Fruit fly (Drosophila melanogaster) whole organism, embryonic: Measurements from ENCODE around the gene CG3408.

Experiments
- Aef1 ChIP-seq: fragments of 200-800 bp; sonication (Bioruptor generic); IDR thresholded peaks from 3 replicates; pipeline ENCODE4 v1.3.6; 2022; ENCODE audit warnings: missing biosample characterization, missing genetic modification characterization
- Atf6 ChIP-seq: fragments of 200-800 bp; sonication (Bioruptor generic); IDR thresholded peaks from 2 replicates; pipeline ENCODE4 v1.3.6; 2022; ENCODE audit warnings: missing biosample characterization, missing genetic modification characterization
- B-H1 ChIP-seq: fragments of 200-800 bp; sonication (Bioruptor generic); IDR thresholded peaks from 3 replicates; pipeline ENCODE4 v1.3.6; 2022; ENCODE audit warnings: missing biosample characterization, missing genetic modification characterization
- CG10462 ChIP-seq: fragments of 200-800 bp; sonication (Bioruptor generic); optimal IDR thresholded peaks from 2 replicates; lab custom pipeline; 2016; ENCODE audit warnings: missing biosample characterization, missing genetic modification characterization
- CG10565 ChIP-seq: fragments of 200-800 bp; sonication (Bioruptor generic); optimal IDR thresholded peaks from 3 replicates; lab custom pipeline; 2016; ENCODE audit warnings: missing biosample characterization, mild to moderate bottlenecking, missing genetic modification characterization
- CG11398 ChIP-seq: fragments of 200-800 bp; sonication (Bioruptor generic); optimal IDR thresholded peaks from 2 replicates; lab custom pipeline; 2016; ENCODE audit warnings: missing biosample characterization, missing genetic modification characterization
- CG14860 ChIP-seq: fragments of 200-800 bp; sonication (Bioruptor generic); IDR thresholded peaks from 3 replicates; pipeline ENCODE4 v1.3.6; 2022; ENCODE audit warnings: missing biosample characterization, missing genetic modification characterization; ENCODE audit not compliant: partially characterized antibody
- CG15011 ChIP-seq: fragments of 200-800 bp; sonication (Bioruptor generic); optimal IDR thresholded peaks from 3 replicates; lab custom pipeline; 2018; ENCODE audit warnings: missing biosample characterization, mild to moderate bottlenecking, missing genetic modification characterization
- CG15073 ChIP-seq: fragments of 200-800 bp; sonication (Bioruptor generic); optimal IDR thresholded peaks from 2 replicates; lab custom pipeline; 2016; ENCODE audit warnings: missing biosample characterization, missing genetic modification characterization
- CG1602 ChIP-seq: fragments of 200-800 bp; sonication (Bioruptor generic); optimal IDR thresholded peaks from 3 replicates; lab custom pipeline; 2016; ENCODE audit warnings: missing biosample characterization, missing genetic modification characterization
- CG17361 ChIP-seq: fragments of 200-800 bp; sonication (Bioruptor generic); IDR thresholded peaks from 3 replicates; pipeline ENCODE4 v1.3.6; 2022; ENCODE audit warnings: missing biosample characterization, missing genetic modification characterization
- CG18262 ChIP-seq: fragments of 200-800 bp; optimal IDR thresholded peaks from 3 replicates; lab custom pipeline; 2019; ENCODE audit warnings: missing biosample characterization, mild to moderate bottlenecking, missing genetic modification characterization, moderate library complexity
- CG1832 ChIP-seq: fragments of 200-800 bp; sonication (Bioruptor generic); optimal IDR thresholded peaks from 2 replicates; lab custom pipeline; 2017; ENCODE audit warnings: missing biosample characterization, mild to moderate bottlenecking, missing genetic modification characterization, inconsistent platforms
- CG2116 ChIP-seq: fragments of 200-800 bp; sonication (Bioruptor generic); optimal IDR thresholded peaks from 3 replicates; lab custom pipeline; 2018; ENCODE audit warnings: missing biosample characterization, mild to moderate bottlenecking, missing genetic modification characterization
- CG3065 ChIP-seq: fragments of 200-800 bp; sonication (Bioruptor generic); optimal IDR thresholded peaks from 2 replicates; lab custom pipeline; 2016; ENCODE audit warnings: missing biosample characterization, missing genetic modification characterization
- CG3163 ChIP-seq: fragments of 200-800 bp; sonication (Bioruptor generic); optimal IDR thresholded peaks from 3 replicates; lab custom pipeline; 2016; ENCODE audit warnings: missing biosample characterization, missing genetic modification characterization
- CG34224 ChIP-seq: fragments of 200-800 bp; sonication (Bioruptor generic); IDR thresholded peaks from 3 replicates; pipeline ENCODE4 v1.3.6; 2022; ENCODE audit warnings: missing biosample characterization, missing genetic modification characterization; ENCODE audit not compliant: partially characterized antibody
- CG34422 ChIP-seq: fragments of 200-800 bp; sonication (Bioruptor generic); IDR thresholded peaks from 3 replicates; pipeline ENCODE4 v1.3.6; 2022; ENCODE audit warnings: missing biosample characterization, missing genetic modification characterization
- CG6175 ChIP-seq: fragments of 200-800 bp; sonication (Bioruptor generic); IDR thresholded peaks from 3 replicates; pipeline ENCODE4 v1.3.6; 2022; ENCODE audit warnings: missing biosample characterization, missing genetic modification characterization
- CG6791 ChIP-seq: fragments of 200-800 bp; sonication (Bioruptor generic); IDR thresholded peaks from 3 replicates; pipeline ENCODE4 v1.3.6; 2022; ENCODE audit warnings: missing biosample characterization, missing genetic modification characterization; ENCODE audit not compliant: partially characterized antibody
- CG7839 ChIP-seq: fragments of 200-800 bp; sonication (Bioruptor generic); optimal IDR thresholded peaks from 3 replicates; lab custom pipeline; 2018; ENCODE audit warnings: missing biosample characterization, mild to moderate bottlenecking, missing genetic modification characterization, moderate library complexity
- CG8290 ChIP-seq, 3 experiments: fragments of 200-800 bp; sonication (Bioruptor generic); optimal IDR thresholded peaks; 2 replicates each; lab custom pipeline; 2016 to 2019; ENCODE audit warnings: missing biosample characterization in 3 of 3, missing genetic modification characterization in 3 of 3, mild to moderate bottlenecking in 2 of 3, moderate library complexity in 1 of 3
- CG8924 ChIP-seq: fragments of 200-800 bp; optimal IDR thresholded peaks from 3 replicates; lab custom pipeline; 2019; ENCODE audit warnings: missing biosample characterization, mild to moderate bottlenecking, missing genetic modification characterization, moderate library complexity
- Dip2 ChIP-seq: fragments of 200-800 bp; sonication (Bioruptor generic); IDR thresholded peaks from 2 replicates; pipeline ENCODE4 v1.3.6; 2022; ENCODE audit warnings: missing biosample characterization, missing genetic modification characterization
- Gsc ChIP-seq: fragments of 200-800 bp; sonication (Bioruptor generic); IDR thresholded peaks from 2 replicates; pipeline ENCODE4 v1.3.6; 2022; ENCODE audit warnings: missing biosample characterization, missing genetic modification characterization
- Hr3 ChIP-seq: fragments of 200-800 bp; sonication (Bioruptor generic); optimal IDR thresholded peaks from 3 replicates; lab custom pipeline; 2016; ENCODE audit warnings: missing biosample characterization, missing genetic modification characterization
- MBD-R2 ChIP-seq: fragments of 200-800 bp; sonication (Bioruptor generic); IDR thresholded peaks from 2 replicates; pipeline ENCODE4 v1.3.6; 2022; ENCODE audit warnings: missing biosample characterization, missing genetic modification characterization
- MTF-1 ChIP-seq: fragments of 200-800 bp; sonication (Bioruptor generic); optimal IDR thresholded peaks from 2 replicates; lab custom pipeline; 2018; ENCODE audit warnings: missing biosample characterization, mild to moderate bottlenecking, missing genetic modification characterization, borderline replicate concordance
- Optix ChIP-seq: fragments of 200-800 bp; sonication (Bioruptor generic); IDR thresholded peaks from 3 replicates; pipeline ENCODE4 v1.3.6; 2022; ENCODE audit warnings: missing biosample characterization, missing genetic modification characterization
- Pdp1 ChIP-seq, 2 experiments: fragments of 200-800 bp; sonication (Bioruptor generic); optimal IDR thresholded peaks; 3 replicates each; lab custom pipeline; 2016; ENCODE audit warnings: missing biosample characterization in 2 of 2, missing genetic modification characterization in 2 of 2, mild to moderate bottlenecking in 1 of 2, moderate library complexity in 1 of 2
- Poxn ChIP-seq: fragments of 200-800 bp; sonication (Bioruptor generic); IDR thresholded peaks from 2 replicates; pipeline ENCODE4 v1.3.6; 2022; ENCODE audit warnings: missing biosample characterization, missing genetic modification characterization
- Six4 ChIP-seq: fragments of 200-800 bp; sonication (Bioruptor generic); optimal IDR thresholded peaks from 2 replicates; lab custom pipeline; 2016; ENCODE audit warnings: missing biosample characterization, missing genetic modification characterization
- Sry-β ChIP-seq: fragments of 200-800 bp; sonication (Bioruptor generic); optimal IDR thresholded peaks from 2 replicates; lab custom pipeline; 2018; ENCODE audit warnings: missing biosample characterization, mild to moderate bottlenecking, missing genetic modification characterization, moderate library complexity
- Stat92E ChIP-seq, 3 experiments: fragments of >200 bp in 2 of 3; fragments of 200-800 bp in 1 of 3; sonication (Bioruptor generic) in 1 of 3; optimal IDR thresholded peaks; 2 replicates each; lab custom pipeline; 2017 to 2019; ENCODE audit warnings: missing biosample characterization in 3 of 3, missing genetic modification characterization in 3 of 3, mild to moderate bottlenecking in 1 of 3, moderate library complexity in 1 of 3
- ac ChIP-seq: fragments of 200-800 bp; sonication (Bioruptor generic); optimal IDR thresholded peaks from 3 replicates; lab custom pipeline; 2017; ENCODE audit warnings: missing biosample characterization, mild to moderate bottlenecking, missing genetic modification characterization
- aop ChIP-seq: fragments of 200-800 bp; sonication (Bioruptor generic); IDR thresholded peaks from 2 replicates; pipeline ENCODE4 v1.3.6; 2022; ENCODE audit warnings: missing biosample characterization, missing genetic modification characterization
- cg ChIP-seq: fragments of 200-800 bp; sonication (Bioruptor generic); optimal IDR thresholded peaks from 3 replicates; lab custom pipeline; 2019; ENCODE audit warnings: missing biosample characterization, mild to moderate bottlenecking, missing genetic modification characterization, moderate library complexity
- gem ChIP-seq: fragments of 200-800 bp; sonication (Bioruptor generic); optimal IDR thresholded peaks from 2 replicates; lab custom pipeline; 2019; ENCODE audit warnings: missing biosample characterization, mild to moderate bottlenecking, missing genetic modification characterization, moderate library complexity
- her ChIP-seq: fragments of 200-800 bp; sonication (Bioruptor generic); optimal IDR thresholded peaks from 2 replicates; lab custom pipeline; 2016; ENCODE audit warnings: missing biosample characterization, missing genetic modification characterization
- jumu ChIP-seq: fragments of 200-800 bp; sonication (Bioruptor generic); optimal IDR thresholded peaks from 3 replicates; lab custom pipeline; 2016; ENCODE audit warnings: missing biosample characterization, missing genetic modification characterization
- kah ChIP-seq: fragments of 200-800 bp; sonication (Bioruptor generic); optimal IDR thresholded peaks from 2 replicates; lab custom pipeline; 2018; ENCODE audit warnings: missing biosample characterization, mild to moderate bottlenecking, missing genetic modification characterization
- nerfin-2 ChIP-seq: fragments of 200-800 bp; sonication (Bioruptor generic); IDR thresholded peaks from 2 replicates; pipeline ENCODE4 v1.3.6; 2022; ENCODE audit warnings: missing biosample characterization, missing genetic modification characterization; ENCODE audit not compliant: partially characterized antibody
- peb ChIP-seq: fragments of 200-800 bp; sonication (Bioruptor generic); IDR thresholded peaks from 2 replicates; pipeline ENCODE4 v1.3.6; 2022; ENCODE audit warnings: missing biosample characterization, missing genetic modification characterization
- pho ChIP-seq: fragments of 200-800 bp; sonication (Bioruptor generic); optimal IDR thresholded peaks from 2 replicates; lab custom pipeline; 2016; ENCODE audit warnings: missing biosample characterization, missing genetic modification characterization
- pros ChIP-seq: fragments of 200-800 bp; sonication (Bioruptor generic); optimal IDR thresholded peaks from 3 replicates; lab custom pipeline; 2019; ENCODE audit warnings: missing biosample characterization, mild to moderate bottlenecking, missing genetic modification characterization, moderate library complexity
- sima ChIP-seq: fragments of 200-800 bp; sonication (Bioruptor generic); optimal IDR thresholded peaks from 2 replicates; lab custom pipeline; 2016; ENCODE audit warnings: missing biosample characterization, missing genetic modification characterization
- slou ChIP-seq: fragments of 200-800 bp; sonication (Bioruptor generic); optimal IDR thresholded peaks from 3 replicates; lab custom pipeline; 2016; ENCODE audit warnings: missing biosample characterization, missing genetic modification characterization
- sna ChIP-seq: fragments of 200-800 bp; sonication (Bioruptor generic); IDR thresholded peaks from 2 replicates; pipeline ENCODE4 v1.3.6; 2022; ENCODE audit warnings: missing biosample characterization, missing genetic modification characterization; ENCODE audit not compliant: partially characterized antibody
- toy ChIP-seq: fragments of 200-800 bp; sonication (Bioruptor generic); IDR thresholded peaks from 2 replicates; pipeline ENCODE4 v1.3.6; 2022; ENCODE audit warnings: missing biosample characterization, missing genetic modification characterization

CG3408 gene

DNA sequence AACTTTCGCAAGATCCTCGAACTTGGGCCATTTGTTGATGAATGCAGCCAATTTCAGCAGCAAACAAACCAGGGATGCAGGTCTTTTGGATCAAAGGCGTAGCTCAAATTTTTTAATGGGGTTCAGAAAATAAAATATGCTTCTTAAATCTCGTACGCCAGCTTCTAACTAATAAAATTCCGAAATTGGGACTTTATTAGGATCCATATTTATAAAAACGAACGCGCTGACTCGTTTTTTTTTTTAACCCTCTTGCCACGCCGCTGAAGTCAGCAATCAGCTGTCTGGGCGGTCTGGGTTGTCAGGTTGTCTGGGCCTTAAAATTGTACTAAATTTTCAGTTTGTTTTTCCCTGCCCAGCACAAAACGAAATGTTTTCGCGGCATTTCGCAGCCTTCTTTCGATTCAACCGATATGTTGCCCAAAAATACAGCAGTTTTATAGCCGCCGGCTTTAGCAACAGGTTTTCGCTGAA is 51.7 kb downstream of the CG3408 start, which contains the start of gene CG3437 (continued):
- TF ChIP-seq CG6791 (GFP tag; lab: Robert Waterston, UW): no peak
- TF ChIP-seq CG1602 (GFP tag; lab: Kevin White, UChicago): peak; percentile 99
- no peak; the same call in 1 of the 2 replicates for TF ChIP-seq sna (GFP tag; lab: Robert Waterston, UW)
- TF ChIP-seq toy (GFP tag; lab: Robert Waterston, UW): peak; percentile 98
- TF ChIP-seq Stat92E (GFP tag; optimal IDR thresholded peaks at IDR 0.05; lab: Kevin White, UChicago): peak in 1 of 3 experiments; percentile 91
- peak; percentile 99 for TF ChIP-seq Gsc
- TF ChIP-seq CG2116: peak; percentile 90
- peak; percentile 39; the same call in 1 of the 3 replicates for TF ChIP-seq CG34224
- TF ChIP-seq Pdp1 (GFP tag; optimal IDR thresholded peaks at IDR 0.05; lab: Kevin White, UChicago): peak; percentile 97 to 99
- no peak for TF ChIP-seq nerfin-2 (GFP tag; lab: Robert Waterston, UW)
- peak; percentile 96 for TF ChIP-seq aop
- no peak for TF ChIP-seq CG14860 (GFP tag; lab: Robert Waterston, UW)
- peak; percentile 99 for TF ChIP-seq Atf6 (GFP tag; lab: Robert Waterston, UW)
- TF ChIP-seq CG7839 (tag; lab: Kevin White, UChicago): peak; percentile 99
- no peak for TF ChIP-seq cg (GFP tag; lab: Kevin White, UChicago)
- TF ChIP-seq Hr3 (GFP tag; lab: Kevin White, UChicago): peak; percentile 98
- peak; percentile 98 for TF ChIP-seq pho (GFP tag; lab: Kevin White, UChicago)
- TF ChIP-seq ac: peak; percentile 96
- TF ChIP-seq Poxn: peak; percentile 96
- TF ChIP-seq CG3163 (GFP tag; lab: Kevin White, UChicago): peak; percentile 91
- peak; percentile 76 for TF ChIP-seq pros (GFP tag; lab: Kevin White, UChicago)
- peak; percentile 97 for TF ChIP-seq CG3065 (GFP tag; lab: Kevin White, UChicago)
- peak; percentile 79 for TF ChIP-seq Dip2 (GFP tag; lab: Robert Waterston, UW)
- TF ChIP-seq CG15011 (GFP tag; lab: Kevin White, UChicago): peak; percentile 98
- no peak for TF ChIP-seq CG1832 (GFP tag; lab: Kevin White, UChicago)
- TF ChIP-seq Sry-β (GFP tag; lab: Kevin White, UChicago): peak; percentile 74
- TF ChIP-seq CG8290 (GFP tag; optimal IDR thresholded peaks at IDR 0.05; lab: Kevin White, UChicago): peak; percentile 97
- peak; percentile 96 to 98 for TF ChIP-seq CG8290 (tag; optimal IDR thresholded peaks at IDR 0.05; lab: Kevin White, UChicago)
- peak; percentile 96 for TF ChIP-seq CG18262 (tag; lab: Kevin White, UChicago)
- TF ChIP-seq MBD-R2 (GFP tag; lab: Robert Waterston, UW): peak; percentile 99
- TF ChIP-seq CG15073 (GFP tag; lab: Kevin White, UChicago): peak; percentile 89
- peak; percentile 97 for TF ChIP-seq CG11398 (GFP tag; lab: Kevin White, UChicago)
- TF ChIP-seq Six4 (GFP tag; lab: Kevin White, UChicago): peak; percentile 97
- peak; percentile 97 for TF ChIP-seq MTF-1
- TF ChIP-seq CG6175: peak; percentile 98
- peak; percentile 99 for TF ChIP-seq Aef1 (GFP tag; lab: Robert Waterston, UW)
- TF ChIP-seq CG10565 (GFP tag; lab: Kevin White, UChicago): peak; percentile 92
- TF ChIP-seq sima: peak; percentile 97
- TF ChIP-seq Optix (GFP tag; lab: Robert Waterston, UW): peak; percentile 99
- peak; percentile 98 for TF ChIP-seq peb (GFP tag; lab: Robert Waterston, UW)
- peak; percentile 97 for TF ChIP-seq CG10462 (GFP tag; lab: Kevin White, UChicago)
- peak; percentile 96 for TF ChIP-seq CG8924 (tag; lab: Kevin White, UChicago)
- peak; percentile 99 for TF ChIP-seq CG17361
- TF ChIP-seq jumu: peak; percentile 99
- TF ChIP-seq CG34422 (GFP tag; lab: Robert Waterston, UW): peak; percentile 100
- peak; percentile 99 for TF ChIP-seq B-H1 (GFP tag; lab: Robert Waterston, UW)
- peak; percentile 95 for TF ChIP-seq slou (GFP tag; lab: Kevin White, UChicago)
- TF ChIP-seq her: peak; percentile 96
- TF ChIP-seq kah (GFP tag; lab: Kevin White, UChicago): peak; percentile 97
- TF ChIP-seq gem (tag; lab: Kevin White, UChicago): peak; percentile 99
